Worm (Caenorhabditis elegans) whole organism, midembryonic: ENCODE results near the gene F13B12.1.

Source experiments
- cog-1 ChIP-seq: sonication (generic microtip); optimal IDR thresholded peaks from 2 replicates; lab custom pipeline; 2016; ENCODE audit warnings: missing genetic modification characterization, missing compliant biosample characterization
- flt-1 ChIP-seq: fragments of 200-800 bp; sonication (Bioruptor generic); IDR thresholded peaks from 2 replicates; pipeline ENCODE4 v1.3.6; 2022; ENCODE audit warnings: missing genetic modification characterization, missing compliant biosample characterization
- klf-2 ChIP-seq: fragments of 200-800 bp; sonication (Bioruptor generic); conservative IDR thresholded peaks from 2 replicates; pipeline ENCODE4 v1.3.6; 2022; ENCODE audit warnings: missing genetic modification reagents, missing genetic modification characterization, missing compliant biosample characterization
- ztf-23 ChIP-seq: fragments of 200-800 bp; sonication (Bioruptor generic); IDR thresholded peaks from 2 replicates; pipeline ENCODE4 v1.3.6; 2022; ENCODE audit warnings: missing genetic modification reagents, missing genetic modification characterization, missing compliant biosample characterization
- ztf-29 ChIP-seq: fragments of 200-800 bp; sonication (Bioruptor generic); IDR thresholded peaks from 2 replicates; pipeline ENCODE4 v1.3.6; 2022; ENCODE audit warnings: missing genetic modification reagents, missing genetic modification characterization, missing compliant biosample characterization

- TF ChIP-seq flt-1 (GFP tag; lab: Robert Waterston, UW), result no peak
- no peak for TF ChIP-seq cog-1
- no peak for TF ChIP-seq ztf-29
- TF ChIP-seq ztf-23 (GFP tag; lab: Robert Waterston, UW), result no peak
- no peak for TF ChIP-seq klf-2 (GFP tag; lab: Robert Waterston, UW)
Observed at ce11 chrIV:10466398-10466797, 42.0 kb upstream of the F13B12.1 start.
